Worm (Caenorhabditis elegans): ENCODE results near the gene fut-8.

The fut-8 gene

ce11 chrV:6031585-6031984, 41.3 kb upstream of the fut-8 start:
- TF ChIP-seq sma-9 (GFP tag; optimal IDR thresholded peaks at IDR 0.05) (peak; percentile 67), sma-9 (tag; optimal IDR thresholded peaks at IDR 0.05) (no peak), crh-2 (tag; optimal IDR thresholded peaks at IDR 0.05) (no peak)

- TF ChIP-seq ZK546.5 (tag; optimal IDR thresholded peaks at IDR 0.05) (no peak), alr-1 (tag; optimal IDR thresholded peaks at IDR 0.05) (no peak), ztf-11 (tag; optimal IDR thresholded peaks at IDR 0.05) (no peak), crh-2 (tag; optimal IDR thresholded peaks at IDR 0.05) (peak; percentile 35), egl-27 (tag; optimal IDR thresholded peaks at IDR 0.05) (peak; percentile 57), aly-2 (tag; optimal IDR thresholded peaks at IDR 0.05) (no peak), ama-1 (optimal IDR thresholded peaks at IDR 0.05) (no peak), sem-4 (tag; optimal IDR thresholded peaks at IDR 0.05) (peak; percentile 48), nhr-23 (tag; optimal IDR thresholded peaks at IDR 0.05) (no peak), dmd-4 (tag; optimal IDR thresholded peaks at IDR 0.05) (no peak), ztf-1 (GFP tag; conservative IDR thresholded peaks at IDR 0.05) (no peak), nhr-12 (tag; optimal IDR thresholded peaks at IDR 0.05) (no peak), lin-13 (GFP tag; optimal IDR thresholded peaks at IDR 0.05) (peak; percentile 19), ceh-16 (tag; optimal IDR thresholded peaks at IDR 0.05) (no peak), zag-1 (tag; optimal IDR thresholded peaks at IDR 0.05) (peak; percentile 15), peb-1 (tag; optimal IDR thresholded peaks at IDR 0.05) (no peak), F13H6.1 (tag; optimal IDR thresholded peaks at IDR 0.05) (peak; percentile 91), nhr-77 (tag; optimal IDR thresholded peaks at IDR 0.05) (no peak), nhr-129 (tag; optimal IDR thresholded peaks at IDR 0.05) (peak; percentile 38), ztf-4 (tag; optimal IDR thresholded peaks at IDR 0.05) (peak; percentile 18), nhr-237 (tag; optimal IDR thresholded peaks at IDR 0.05) (no peak), snpc-4 (tag; optimal IDR thresholded peaks at IDR 0.05) (peak; percentile 29), gmeb-1 (tag; optimal IDR thresholded peaks at IDR 0.05) (no peak), nhr-25 (tag; optimal IDR thresholded peaks at IDR 0.05) (no peak), skn-1 (tag; optimal IDR thresholded peaks at IDR 0.05) (no peak), fos-1 (tag; optimal IDR thresholded peaks at IDR 0.05) (no peak), sma-9 (GFP tag; optimal IDR thresholded peaks at IDR 0.05) (peak; percentile 84), sma-9 (tag; optimal IDR thresholded peaks at IDR 0.05) (no peak), unc-62 (GFP tag; optimal IDR thresholded peaks at IDR 0.05) (no peak), nhr-6 (tag; optimal IDR thresholded peaks at IDR 0.05) (peak; percentile 51), ceh-82 (tag; optimal IDR thresholded peaks at IDR 0.05) (no peak), Y55F3AM.14 (GFP tag; optimal IDR thresholded peaks at IDR 0.05) (no peak), nhr-10 (tag; optimal IDR thresholded peaks at IDR 0.05) (no peak), nhr-21 (tag; optimal IDR thresholded peaks at IDR 0.05) (no peak), unc-39 (tag; optimal IDR thresholded peaks at IDR 0.05) (no peak), mab-5 (tag; optimal IDR thresholded peaks at IDR 0.05) (no peak), lsy-2 (tag; optimal IDR thresholded peaks at IDR 0.05) (peak in 1 of 2 experiments; percentile 58), R02D3.7 (tag; optimal IDR thresholded peaks at IDR 0.05) (no peak), sma-3 (GFP tag; optimal IDR thresholded peaks at IDR 0.05) (no peak), elt-3 (tag; optimal IDR thresholded peaks at IDR 0.05) (no peak), blmp-1 (tag; optimal IDR thresholded peaks at IDR 0.05; ENCODE audit: insufficient read depth) (no peak), mdl-1 (tag; optimal IDR thresholded peaks at IDR 0.05) (peak in 1 of 2 experiments; percentile 64), nhr-11 (tag; optimal IDR thresholded peaks at IDR 0.05) (no peak), elt-1 (tag; optimal IDR thresholded peaks at IDR 0.05) (no peak), lin-11 (tag; optimal IDR thresholded peaks at IDR 0.05) (no peak), mbf-1 (tag; optimal IDR thresholded peaks at IDR 0.05) (no peak), lin-39 (tag; optimal IDR thresholded peaks at IDR 0.05) (no peak), C34F6.9 (tag; optimal IDR thresholded peaks at IDR 0.05) (peak; percentile 69), unc-55 (GFP tag; optimal IDR thresholded peaks at IDR 0.05) (peak; percentile 52)
Observed at ce11 chrV:6030559-6030975, 40.3 kb upstream of the fut-8 start.

All from whole organism, L2 larva.